Fruit fly (Drosophila melanogaster): ENCODE results near the gene Surf6.

Surf6 gene

dm6 chr3R:19863979-19864775, 40.5 kb downstream of the Surf6 start, which contains the start of the genes CG4572 and CG4686 (continued):
- TF ChIP-seq ems (GFP tag; optimal IDR thresholded peaks at IDR 0.05), result peak; percentile 89
- TF ChIP-seq CG11723 (GFP tag; optimal IDR thresholded peaks at IDR 0.05), result peak; percentile 50
- TF ChIP-seq her (GFP tag; optimal IDR thresholded peaks at IDR 0.05), result peak; percentile 26
- TF ChIP-seq Deaf1 (tag; optimal IDR thresholded peaks at IDR 0.05), result no peak
- no peak for TF ChIP-seq pb (GFP tag; optimal IDR thresholded peaks at IDR 0.05)
- TF ChIP-seq wek (GFP tag; optimal IDR thresholded peaks at IDR 0.05), result no peak
- TF ChIP-seq lmd (GFP tag; IDR thresholded peaks at IDR 0.05), result peak; percentile 83
- peak; percentile 34 for TF ChIP-seq trh (GFP tag; optimal IDR thresholded peaks at IDR 0.05)
- TF ChIP-seq Asciz (GFP tag; optimal IDR thresholded peaks at IDR 0.05), result peak; percentile 56
- no peak for TF ChIP-seq CG16813 (GFP tag; IDR thresholded peaks at IDR 0.05; ENCODE audit: partially characterized antibody)
- no peak for TF ChIP-seq ab (GFP tag; optimal IDR thresholded peaks at IDR 0.05)
- 0 out of 2 replicates have a peak, but pooled peaks have one; percentile 23 for TF ChIP-seq ato (GFP tag; IDR thresholded peaks at IDR 0.05; ENCODE audit: partially characterized antibody)
- peak; percentile 75 for TF ChIP-seq danr (GFP tag; IDR thresholded peaks at IDR 0.05)
- TF ChIP-seq da (GFP tag; optimal IDR thresholded peaks at IDR 0.05), result no peak
- TF ChIP-seq row (GFP tag; IDR thresholded peaks at IDR 0.05), result peak; percentile 89
- TF ChIP-seq YL-1 (GFP tag; optimal IDR thresholded peaks at IDR 0.05), result peak; percentile 60
- peak; percentile 74 for TF ChIP-seq CG9437 (GFP tag; optimal IDR thresholded peaks at IDR 0.05)
- peak; percentile 56; the same call in 1 of the 3 replicates for TF ChIP-seq knrl (GFP tag; IDR thresholded peaks at IDR 0.05; ENCODE audit: partially characterized antibody)
- no peak; the same call in 1 of the 3 replicates for TF ChIP-seq zfh1 (GFP tag; IDR thresholded peaks at IDR 0.05)
- no peak for TF ChIP-seq usp (GFP tag; optimal IDR thresholded peaks at IDR 0.05)
- TF ChIP-seq Myb (GFP tag; optimal IDR thresholded peaks at IDR 0.05), result peak; percentile 64
- TF ChIP-seq zf30C (GFP tag; optimal IDR thresholded peaks at IDR 0.05), result peak; percentile 87
- TF ChIP-seq CG6689 (GFP tag; IDR thresholded peaks at IDR 0.05), result peak; percentile 77
- TF ChIP-seq Blimp-1 (GFP tag; optimal IDR thresholded peaks at IDR 0.05), result no peak
- peak; percentile 42 for TF ChIP-seq CG12219 (GFP tag; optimal IDR thresholded peaks at IDR 0.05)
- peak; percentile 81 to 97 for TF ChIP-seq Pdp1 (GFP tag; optimal IDR thresholded peaks at IDR 0.05)
- TF ChIP-seq ara (GFP tag; IDR thresholded peaks at IDR 0.05), result 0 out of 2 replicates have a peak, but pooled peaks have one; percentile 46
- no peak for TF ChIP-seq CG4360 (GFP tag; IDR thresholded peaks at IDR 0.05)
- peak; percentile 64 for TF ChIP-seq az2 (GFP tag; optimal IDR thresholded peaks at IDR 0.05)
- no peak for TF ChIP-seq CG17568 (GFP tag; optimal IDR thresholded peaks at IDR 0.05)
- peak; percentile 84 for TF ChIP-seq gem (tag; optimal IDR thresholded peaks at IDR 0.05)
- TF ChIP-seq Ssrp (tag; optimal IDR thresholded peaks at IDR 0.05), result peak; percentile 65
- no peak for TF ChIP-seq CG31365 (tag; optimal IDR thresholded peaks at IDR 0.05)
- TF ChIP-seq Eip74EF (GFP tag; optimal IDR thresholded peaks at IDR 0.05), result no peak
- TF ChIP-seq Dip3 (GFP tag; optimal IDR thresholded peaks at IDR 0.05), result peak; percentile 84
- peak; percentile 83 for TF ChIP-seq Nf-YC (tag; optimal IDR thresholded peaks at IDR 0.05)
- peak; percentile 84 for TF ChIP-seq CG11456 (GFP tag; IDR thresholded peaks at IDR 0.05)
- TF ChIP-seq CG10267 (tag; optimal IDR thresholded peaks at IDR 0.05), result peak; percentile 67
- peak; percentile 76 for TF ChIP-seq Hmr (GFP tag; optimal IDR thresholded peaks at IDR 0.05)
- peak; percentile 86 for TF ChIP-seq CG12659 (GFP tag; optimal IDR thresholded peaks at IDR 0.05)
- TF ChIP-seq otp (GFP tag; IDR thresholded peaks at IDR 0.05), result no peak
- TF ChIP-seq Atf6 (GFP tag; IDR thresholded peaks at IDR 0.05), result peak; percentile 55; the same call in 1 of the 2 replicates
- peak; percentile 37 for TF ChIP-seq NFAT (GFP tag; IDR thresholded peaks at IDR 0.05)
- TF ChIP-seq CG6765 (GFP tag; optimal IDR thresholded peaks at IDR 0.05), result peak; percentile 42
- TF ChIP-seq CG2120 (GFP tag; optimal IDR thresholded peaks at IDR 0.05), result peak; percentile 91
- peak; percentile 92 for TF ChIP-seq CG17829 (tag; optimal IDR thresholded peaks at IDR 0.05)
- peak; percentile 62 for TF ChIP-seq CG8388 (GFP tag; optimal IDR thresholded peaks at IDR 0.05)
- peak; percentile 68 for TF ChIP-seq CG30020 (tag; optimal IDR thresholded peaks at IDR 0.05)
